Fruit fly (Drosophila melanogaster) whole organism, adult: ENCODE results near the gene CkIalpha.

Source experiments
- CG11617 ChIP-seq: fragments of 200-800 bp; sonication (Bioruptor generic); optimal IDR thresholded peaks from 2 replicates; lab custom pipeline; 2017; ENCODE audit warnings: mild to moderate bottlenecking, missing biosample characterization, missing genetic modification reagents, missing genetic modification characterization
- CG12768 ChIP-seq: fragments of 200-800 bp; sonication (Bioruptor generic); optimal IDR thresholded peaks from 2 replicates; lab custom pipeline; 2017; ENCODE audit warnings: missing biosample characterization, missing genetic modification characterization, mild to moderate bottlenecking, moderate library complexity, missing genetic modification reagents
- CG14711 ChIP-seq: fragments of 200-800 bp; sonication (Bioruptor generic); optimal IDR thresholded peaks from 2 replicates; lab custom pipeline; 2018; ENCODE audit warnings: missing biosample characterization, mild to moderate bottlenecking, missing genetic modification characterization, moderate library complexity
- CG1620 ChIP-seq: fragments of 200-800 bp; sonication (Bioruptor generic); optimal IDR thresholded peaks from 2 replicates; lab custom pipeline; 2016; ENCODE audit warnings: missing biosample characterization, missing genetic modification characterization
- CG33017 ChIP-seq: fragments of 200-800 bp; sonication (Bioruptor generic); optimal IDR thresholded peaks from 2 replicates; lab custom pipeline; 2018; ENCODE audit warnings: missing biosample characterization, mild to moderate bottlenecking, missing genetic modification characterization, moderate library complexity
- CG5204 ChIP-seq: fragments of 200-800 bp; sonication (Bioruptor generic); optimal IDR thresholded peaks from 2 replicates; lab custom pipeline; 2016; ENCODE audit warnings: missing biosample characterization, missing genetic modification characterization
- CG7045 ChIP-seq: fragments of 200-800 bp; sonication (Bioruptor generic); optimal IDR thresholded peaks from 2 replicates; lab custom pipeline; 2017; ENCODE audit warnings: missing biosample characterization, mild to moderate bottlenecking, missing genetic modification characterization
- CG7101 ChIP-seq: fragments of 200-800 bp; sonication (Bioruptor generic); optimal IDR thresholded peaks from 2 replicates; lab custom pipeline; 2018; ENCODE audit warnings: missing biosample characterization, mild to moderate bottlenecking, missing genetic modification characterization, moderate library complexity
- Clk ChIP-seq: fragments of 200-800 bp; sonication (Bioruptor generic); optimal IDR thresholded peaks from 2 replicates; lab custom pipeline; 2017; ENCODE audit warnings: missing biosample characterization, missing genetic modification characterization
- Crg-1 ChIP-seq: fragments of 200-800 bp; sonication (Bioruptor generic); optimal IDR thresholded peaks from 2 replicates; lab custom pipeline; 2016; ENCODE audit warnings: missing biosample characterization, missing genetic modification characterization
- Hr96 ChIP-seq: fragments of 200-800 bp; sonication (Bioruptor generic); optimal IDR thresholded peaks from 2 replicates; lab custom pipeline; 2016; ENCODE audit warnings: missing biosample characterization, missing genetic modification characterization
- Mnt ChIP-seq: fragments of 200-800 bp; sonication (Bioruptor generic); optimal IDR thresholded peaks from 2 replicates; lab custom pipeline; 2016; ENCODE audit warnings: missing biosample characterization, mild to moderate bottlenecking, missing genetic modification characterization
- bab1 ChIP-seq: fragments of 200-800 bp; sonication (Bioruptor generic); optimal IDR thresholded peaks from 3 replicates; lab custom pipeline; 2019; ENCODE audit warnings: missing biosample characterization, mild to moderate bottlenecking, missing genetic modification characterization, moderate library complexity
- cic ChIP-seq: fragments of 200-800 bp; sonication (Bioruptor generic); optimal IDR thresholded peaks from 2 replicates; lab custom pipeline; 2017; ENCODE audit warnings: missing biosample characterization, mild to moderate bottlenecking, missing genetic modification characterization, moderate library complexity
- cnc ChIP-seq, 2 experiments: fragments of >200 bp; optimal IDR thresholded peaks; 2 replicates each; lab custom pipeline; 2017
- kay ChIP-seq: fragments of 200-800 bp; sonication (Bioruptor generic); peaks from one replicate; lab custom pipeline; 2016; ENCODE audit warnings: missing biosample characterization, missing genetic modification characterization, borderline replicate concordance
- ovo ChIP-seq: fragments of 200-800 bp; sonication (Bioruptor generic); optimal IDR thresholded peaks from 2 replicates; lab custom pipeline; 2016; ENCODE audit warnings: missing biosample characterization, missing genetic modification characterization
- pad ChIP-seq: fragments of 200-800 bp; sonication (Bioruptor generic); optimal IDR thresholded peaks from 3 replicates; lab custom pipeline; 2017; ENCODE audit warnings: missing biosample characterization, missing genetic modification characterization, mild to moderate bottlenecking, moderate library complexity, missing genetic modification reagents
- tj ChIP-seq: fragments of 200-800 bp; sonication (Bioruptor generic); optimal IDR thresholded peaks from 3 replicates; lab custom pipeline; 2017; ENCODE audit warnings: missing biosample characterization, mild to moderate bottlenecking, missing genetic modification characterization, moderate library complexity
- toe ChIP-seq: fragments of 200-800 bp; sonication (Bioruptor generic); optimal IDR thresholded peaks from 2 replicates; lab custom pipeline; 2016; ENCODE audit warnings: missing biosample characterization, missing genetic modification characterization

Gene CkIalpha

dm6 chrX:12662679-12663463 is 9.4 kb downstream of the CkIalpha start:
- no peak for TF ChIP-seq kay (GFP tag; lab: Kevin White, UChicago)
- no peak for TF ChIP-seq Clk (GFP tag; lab: Kevin White, UChicago)
- TF ChIP-seq CG33017 (tag; lab: Kevin White, UChicago) = peak; percentile 39
- TF ChIP-seq CG12768 (GFP tag; lab: Kevin White, UChicago) = no peak
- no peak for TF ChIP-seq CG7045
- TF ChIP-seq ovo (GFP tag; lab: Kevin White, UChicago) = peak; percentile 11
- peak; percentile 99 for TF ChIP-seq tj (GFP tag; lab: Kevin White, UChicago)
- no peak for TF ChIP-seq cic
- peak; percentile 96 for TF ChIP-seq bab1 (GFP tag; lab: Kevin White, UChicago)
- TF ChIP-seq CG5204 (GFP tag; lab: Kevin White, UChicago) = no peak
- peak; percentile 82 for TF ChIP-seq CG14711 (tag; lab: Kevin White, UChicago)
- peak; percentile 45 for TF ChIP-seq Crg-1 (GFP tag; lab: Kevin White, UChicago)
- TF ChIP-seq CG7101 (tag; lab: Kevin White, UChicago) = peak; percentile 84
- TF ChIP-seq Mnt (GFP tag; lab: Kevin White, UChicago) = peak; percentile 15
- peak; percentile 74 for TF ChIP-seq pad (GFP tag; lab: Kevin White, UChicago)
- no peak for TF ChIP-seq toe (GFP tag; lab: Kevin White, UChicago)
- no peak for TF ChIP-seq Hr96 (GFP tag; lab: Kevin White, UChicago)
- peak; percentile 61 for TF ChIP-seq CG11617 (GFP tag; lab: Kevin White, UChicago)
- TF ChIP-seq CG1620 = no peak
- no peak for TF ChIP-seq cnc (optimal IDR thresholded peaks at IDR 0.05; lab: Kevin White, UChicago)

DNA sequence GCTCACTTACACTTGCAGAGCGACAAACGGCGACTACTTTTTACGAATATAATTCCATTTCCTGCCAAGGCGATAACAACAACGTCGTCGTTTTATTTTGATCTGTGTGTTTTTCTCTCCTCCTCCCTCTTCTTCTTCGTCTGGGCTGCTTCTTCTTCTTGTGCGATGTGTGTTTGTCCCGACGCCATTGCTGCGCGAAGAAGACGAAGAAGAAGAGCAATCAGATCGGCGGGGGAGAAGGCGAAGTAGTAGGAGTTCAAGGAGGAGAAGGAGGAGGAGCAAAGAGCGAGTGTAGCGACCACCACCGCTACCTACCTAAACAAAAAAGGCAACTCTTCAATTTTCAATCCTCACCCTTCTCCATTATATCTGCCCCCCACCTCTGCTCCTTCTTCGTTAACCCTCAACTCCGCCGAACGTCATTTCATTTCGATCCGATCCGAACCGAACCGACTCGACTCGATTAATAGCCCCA is 10.1 kb downstream of the CkIalpha start:
- no peak for TF ChIP-seq CG12768 (GFP tag; lab: Kevin White, UChicago)
- TF ChIP-seq kay (GFP tag; lab: Kevin White, UChicago) = no peak
- TF ChIP-seq tj (GFP tag; lab: Kevin White, UChicago) = peak; percentile 66
- TF ChIP-seq pad (GFP tag; lab: Kevin White, UChicago) = peak; percentile 61
- TF ChIP-seq cic = no peak
- TF ChIP-seq CG11617 (GFP tag; lab: Kevin White, UChicago) = no peak
- TF ChIP-seq Crg-1 (GFP tag; lab: Kevin White, UChicago) = no peak
- TF ChIP-seq CG14711 (tag; lab: Kevin White, UChicago) = no peak
- TF ChIP-seq bab1 (GFP tag; lab: Kevin White, UChicago) = no peak
- no peak for TF ChIP-seq CG7101 (tag; lab: Kevin White, UChicago)

DNA sequence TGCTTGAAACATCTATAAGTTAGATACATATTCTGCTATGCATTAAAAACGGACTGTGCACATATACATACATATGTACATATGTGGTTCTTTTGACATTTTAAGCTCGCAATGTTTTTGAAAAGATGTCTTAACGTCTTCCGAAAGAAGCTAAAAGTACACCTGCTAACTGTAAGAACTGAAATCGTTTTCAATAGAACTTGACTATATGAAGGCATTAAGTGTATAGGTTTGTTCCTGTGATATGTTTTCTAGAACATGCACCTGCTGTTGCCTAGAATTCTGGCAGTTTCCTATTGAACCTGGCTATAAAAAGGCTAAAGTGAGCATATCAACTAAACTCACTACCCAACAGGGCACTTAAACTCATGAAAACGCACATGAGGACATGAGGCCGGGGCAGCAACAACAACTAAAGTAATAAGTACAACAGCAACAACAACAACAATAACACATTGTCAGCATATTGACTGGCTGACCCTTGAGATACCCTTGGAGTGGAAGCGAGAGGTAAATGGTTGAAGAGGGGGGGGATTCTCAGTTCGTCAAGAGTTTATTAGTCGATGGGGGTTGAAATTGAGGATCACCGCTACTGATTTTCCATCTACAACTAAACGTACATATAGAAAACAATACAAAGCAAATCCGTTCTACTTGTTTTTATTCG is 10.8 kb downstream of the CkIalpha start:
- TF ChIP-seq bab1 (GFP tag; lab: Kevin White, UChicago) = no peak
- TF ChIP-seq kay (GFP tag; lab: Kevin White, UChicago) = no peak
- TF ChIP-seq tj (GFP tag; lab: Kevin White, UChicago) = peak; percentile 7

DNA sequence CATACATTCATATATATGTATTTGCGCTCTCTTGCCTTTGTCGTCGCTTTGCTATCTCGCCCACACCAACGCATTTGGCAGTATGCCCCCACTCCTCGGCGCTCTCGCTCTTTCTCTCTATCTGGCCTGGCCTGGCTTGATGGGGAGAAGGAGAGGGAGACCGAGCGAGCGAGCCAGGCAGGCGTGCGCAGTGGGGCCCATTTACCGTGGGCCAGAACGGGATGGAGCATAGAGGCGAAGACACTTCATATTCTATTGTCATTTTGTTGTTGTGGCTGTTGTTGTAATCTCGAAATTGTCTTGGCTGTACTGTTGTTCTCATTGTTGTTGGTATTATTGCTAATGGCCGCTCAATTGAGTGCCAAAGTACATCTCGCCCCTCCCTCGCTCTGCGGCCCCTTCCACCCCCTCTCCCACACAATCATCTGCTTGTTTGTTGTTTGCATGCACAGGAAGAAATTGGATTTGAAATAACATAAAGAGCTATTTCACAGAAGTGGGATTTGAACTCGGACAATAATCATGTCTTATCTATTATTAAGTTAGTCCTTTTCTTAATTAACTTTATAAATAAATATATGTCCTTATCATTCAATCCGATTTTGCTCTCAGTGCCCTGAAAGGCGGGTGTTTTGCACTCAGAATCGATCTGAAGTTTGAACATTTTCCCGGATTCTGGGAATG is 11.8 kb downstream of the CkIalpha start:
- TF ChIP-seq cnc (optimal IDR thresholded peaks at IDR 0.05; lab: Kevin White, UChicago) (no peak), Crg-1 (GFP tag; lab: Kevin White, UChicago) (peak; percentile 81), CG7101 (tag; lab: Kevin White, UChicago) (peak; percentile 95), CG12768 (GFP tag; lab: Kevin White, UChicago) (peak; percentile 85), pad (GFP tag; lab: Kevin White, UChicago) (peak; percentile 93), Clk (GFP tag; lab: Kevin White, UChicago) (peak; percentile 51), CG33017 (tag; lab: Kevin White, UChicago) (peak; percentile 87), cic (peak; percentile 84), toe (GFP tag; lab: Kevin White, UChicago) (peak; percentile 25), CG5204 (GFP tag; lab: Kevin White, UChicago) (peak; percentile 76), kay (GFP tag; lab: Kevin White, UChicago) (peak; percentile 37), ovo (GFP tag; lab: Kevin White, UChicago) (peak; percentile 80), CG11617 (GFP tag; lab: Kevin White, UChicago) (peak; percentile 90), CG1620 (peak; percentile 71), Hr96 (GFP tag; lab: Kevin White, UChicago) (peak; percentile 65), bab1 (GFP tag; lab: Kevin White, UChicago) (peak; percentile 76), CG14711 (tag; lab: Kevin White, UChicago) (peak; percentile 88), Mnt (GFP tag; lab: Kevin White, UChicago) (peak; percentile 79), CG7045 (peak; percentile 77), tj (GFP tag; lab: Kevin White, UChicago) (no peak)

DNA sequence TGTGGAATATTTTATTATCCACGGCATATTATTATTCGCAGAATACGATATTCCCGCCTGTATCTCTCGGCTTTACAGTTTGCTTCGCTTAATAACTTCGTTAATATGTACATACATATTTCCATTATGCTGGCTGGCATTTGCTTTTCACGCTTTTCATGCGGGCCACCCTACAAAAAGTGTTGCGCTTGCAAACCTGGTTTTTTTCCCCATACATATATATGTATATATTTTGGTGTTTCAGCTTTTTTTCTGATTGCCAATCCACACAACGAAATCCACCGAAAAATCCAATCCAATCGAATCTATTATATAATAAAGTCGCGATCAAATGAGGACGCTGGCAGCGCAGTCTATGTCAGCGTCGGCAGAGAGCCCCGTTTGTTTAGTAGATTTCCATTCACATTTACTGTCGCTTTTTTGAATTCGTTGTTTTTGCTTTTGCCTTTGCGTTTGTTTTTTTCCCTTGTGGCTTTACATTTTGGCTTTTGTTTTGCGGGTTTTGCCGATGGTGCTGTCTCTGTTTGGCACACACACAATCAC is 12.4 kb downstream of the CkIalpha start:
- TF ChIP-seq bab1 (GFP tag; lab: Kevin White, UChicago) (peak; percentile 13), CG7045 (no peak), tj (GFP tag; lab: Kevin White, UChicago) (peak; percentile 97)
